Worm (Caenorhabditis elegans) whole organism, young adult: ENCODE measurements around the gene E04F6.4.

Experiments used
- B0336.3 ChIP-seq: fragments of 200-800 bp; sonication (Bioruptor generic); IDR thresholded peaks from 2 replicates; pipeline ENCODE4 v1.3.6; 2022; ENCODE audit warnings: missing genetic modification characterization, missing compliant biosample characterization
- D2030.7 ChIP-seq: fragments of 200-800 bp; sonication (Bioruptor generic); IDR thresholded peaks from 2 replicates; pipeline ENCODE4 v1.3.6; 2022; ENCODE audit warnings: missing genetic modification reagents, missing genetic modification characterization, missing compliant biosample characterization
- F22D6.2 ChIP-seq: sonication (generic microtip); optimal IDR thresholded peaks from 2 replicates; lab custom pipeline; 2016; ENCODE audit warnings: mild to moderate bottlenecking, missing genetic modification characterization, missing compliant biosample characterization
- F33H1.4 ChIP-seq: fragments of 200-800 bp; sonication (Bioruptor generic); IDR thresholded peaks from 2 replicates; pipeline ENCODE4 v1.3.6; 2022; ENCODE audit warnings: missing genetic modification reagents, missing genetic modification characterization, missing compliant biosample characterization
- F49E8.2 ChIP-seq: sonication (generic microtip); optimal IDR thresholded peaks from 3 replicates; lab custom pipeline; 2017; ENCODE audit warnings: missing genetic modification characterization, mild to moderate bottlenecking, missing compliant biosample characterization, antibody characterized with exemption, moderate library complexity; ENCODE audit not compliant: insufficient read depth
- F55B11.4 ChIP-seq: sonication (generic microtip); optimal IDR thresholded peaks from 2 replicates; lab custom pipeline; 2016; ENCODE audit warnings: missing compliant biosample characterization, missing genetic modification characterization, borderline replicate concordance; ENCODE audit not compliant: insufficient read depth
- Y56A3A.18 ChIP-seq: fragments of 200-800 bp; sonication (Bioruptor generic); IDR thresholded peaks from 2 replicates; pipeline ENCODE4 v1.3.6; 2022; ENCODE audit warnings: missing genetic modification reagents, missing genetic modification characterization, missing compliant biosample characterization
- Y95B8A.8 ChIP-seq: fragments of 200-800 bp; sonication (Bioruptor generic); IDR thresholded peaks from 2 replicates; pipeline ENCODE4 v1.3.6; 2022; ENCODE audit warnings: missing genetic modification reagents, missing genetic modification characterization, missing compliant biosample characterization
- ZK185.1 ChIP-seq: sonication (generic microtip); optimal IDR thresholded peaks from 2 replicates; lab custom pipeline; 2016; ENCODE audit warnings: mild to moderate bottlenecking, missing genetic modification characterization, missing compliant biosample characterization; ENCODE audit not compliant: poor library complexity, severe bottlenecking
- aptf-3 ChIP-seq: fragments of 200-800 bp; sonication (Bioruptor generic); IDR thresholded peaks from 2 replicates; pipeline ENCODE4 v1.3.6; 2022; ENCODE audit warnings: missing genetic modification characterization, missing compliant biosample characterization
- athp-1 ChIP-seq: sonication (generic microtip); optimal IDR thresholded peaks from 2 replicates; lab custom pipeline; 2017; ENCODE audit warnings: mild to moderate bottlenecking, missing genetic modification characterization, missing compliant biosample characterization
- ceh-100 ChIP-seq: fragments of 200-800 bp; sonication (Bioruptor generic); IDR thresholded peaks from 2 replicates; pipeline ENCODE4 v1.3.6; 2022; ENCODE audit warnings: missing genetic modification reagents, missing genetic modification characterization, missing compliant biosample characterization
- ceh-40 ChIP-seq: fragments of 200-800 bp; sonication (Bioruptor generic); IDR thresholded peaks from 2 replicates; pipeline ENCODE4 v1.3.6; 2022; ENCODE audit warnings: missing genetic modification characterization, missing compliant biosample characterization
- chd-7 ChIP-seq: sonication (generic microtip); optimal IDR thresholded peaks from 2 replicates; lab custom pipeline; 2016; ENCODE audit warnings: mild to moderate bottlenecking, missing genetic modification characterization, moderate library complexity, missing compliant biosample characterization
- die-1 ChIP-seq: sonication (generic microtip); optimal IDR thresholded peaks from 2 replicates; lab custom pipeline; 2016; ENCODE audit warnings: missing genotype, mild to moderate bottlenecking, missing genetic modification characterization, missing compliant biosample characterization
- efl-1 ChIP-seq: fragments of 150-350 bp; optimal IDR thresholded peaks from 2 replicates; lab custom pipeline; 2014; ENCODE audit warnings: missing biosample characterization, missing genetic modification reagents, missing genetic modification characterization
- egl-18 ChIP-seq: fragments of 200-800 bp; sonication (Bioruptor generic); IDR thresholded peaks from 2 replicates; pipeline ENCODE4 v1.3.6; 2022; ENCODE audit warnings: missing genetic modification reagents, missing genetic modification characterization, missing compliant biosample characterization
- ekl-4 ChIP-seq: fragments of 200-800 bp; sonication (Bioruptor generic); IDR thresholded peaks from 2 replicates; pipeline ENCODE4 v1.3.6; 2022; ENCODE audit warnings: missing genetic modification reagents, missing genetic modification characterization, missing compliant biosample characterization
- hlh-12 ChIP-seq: sonication (generic microtip); optimal IDR thresholded peaks from 2 replicates; lab custom pipeline; 2016; ENCODE audit warnings: missing genetic modification characterization, missing compliant biosample characterization
- hrde-1 ChIP-seq: sonication (generic microtip); optimal IDR thresholded peaks from 2 replicates; lab custom pipeline; 2016; ENCODE audit warnings: missing genetic modification characterization, mild to moderate bottlenecking, missing compliant biosample characterization, moderate library complexity, missing genotype, missing genetic modification reagents, borderline replicate concordance
- lag-1 ChIP-seq: fragments of 200-800 bp; sonication (Bioruptor generic); IDR thresholded peaks from 2 replicates; pipeline ENCODE4 v1.3.6; 2022; ENCODE audit warnings: missing genetic modification reagents, missing genetic modification characterization, missing compliant biosample characterization
- let-526 ChIP-seq: fragments of 200-800 bp; sonication (Bioruptor generic); IDR thresholded peaks from 2 replicates; pipeline ENCODE4 v1.3.6; 2022; ENCODE audit warnings: missing genetic modification reagents, missing genetic modification characterization, missing compliant biosample characterization
- let-607 ChIP-seq, 2 experiments: fragments of 200-800 bp in 1 of 2; sonication (Bioruptor generic) in 1 of 2; sonication (generic microtip) in 1 of 2; optimal IDR thresholded peaks; 2 replicates each; lab custom pipeline; 2016 to 2018; ENCODE audit warnings: mild to moderate bottlenecking in 2 of 2, missing compliant biosample characterization in 2 of 2, missing genetic modification characterization in 2 of 2, moderate library complexity in 2 of 2, missing genotype in 1 of 2
- lin-35 ChIP-seq, 3 experiments: fragments of 150-350 bp in 2 of 3; sonication (generic microtip) in 1 of 3; optimal IDR thresholded peaks; 2 replicates each; lab custom pipeline; 2014 to 2018; ENCODE audit warnings: missing biosample characterization in 3 of 3, missing genetic modification characterization in 3 of 3, missing genetic modification reagents in 3 of 3
- lin-54 ChIP-seq: fragments of 200-800 bp; sonication (Bioruptor generic); optimal IDR thresholded peaks from 2 replicates; lab custom pipeline; 2018; ENCODE audit warnings: mild to moderate bottlenecking, missing genetic modification characterization, missing compliant biosample characterization
- madf-6 ChIP-seq: fragments of 200-800 bp; sonication (Bioruptor generic); IDR thresholded peaks from 2 replicates; pipeline ENCODE4 v1.3.6; 2022; ENCODE audit warnings: missing genetic modification reagents, missing genetic modification characterization, missing compliant biosample characterization
- madf-8 ChIP-seq: fragments of 200-800 bp; sonication (Bioruptor generic); conservative IDR thresholded peaks from 2 replicates; pipeline ENCODE4 v1.3.6; 2022; ENCODE audit warnings: missing genetic modification reagents, missing genetic modification characterization, missing compliant biosample characterization
- mxl-1 ChIP-seq: sonication (generic microtip); optimal IDR thresholded peaks from 2 replicates; lab custom pipeline; 2016; ENCODE audit warnings: missing genetic modification characterization, missing compliant biosample characterization
- nfyb-1 ChIP-seq: fragments of 200-800 bp; sonication (Bioruptor generic); IDR thresholded peaks from 2 replicates; pipeline ENCODE4 v1.3.6; 2022; ENCODE audit warnings: missing genetic modification reagents, missing genetic modification characterization, missing compliant biosample characterization
- nhr-120 ChIP-seq: fragments of 200-800 bp; sonication (Bioruptor generic); IDR thresholded peaks from 2 replicates; pipeline ENCODE4 v1.3.6; 2022; ENCODE audit warnings: missing genetic modification characterization, missing compliant biosample characterization
- nhr-90 ChIP-seq: sonication (generic microtip); optimal IDR thresholded peaks from 2 replicates; lab custom pipeline; 2016; ENCODE audit warnings: missing genotype, mild to moderate bottlenecking, missing genetic modification characterization, missing compliant biosample characterization
- ztf-18 ChIP-seq: sonication (generic microtip); optimal IDR thresholded peaks from 2 replicates; lab custom pipeline; 2016; ENCODE audit warnings: missing genotype, mild to moderate bottlenecking, missing genetic modification characterization, missing compliant biosample characterization
- ztf-26 ChIP-seq: sonication (generic microtip); optimal IDR thresholded peaks from 2 replicates; lab custom pipeline; 2017; ENCODE audit warnings: missing genetic modification characterization, missing compliant biosample characterization
- ztf-6 ChIP-seq: fragments of 200-800 bp; sonication (Bioruptor generic); IDR thresholded peaks from 2 replicates; pipeline ENCODE4 v1.3.6; 2022; ENCODE audit warnings: missing genetic modification reagents, missing genetic modification characterization, missing compliant biosample characterization

Gene E04F6.4

ce11 chrII:7200051-7200599, 10.9 kb downstream of the E04F6.4 start, which contains the start of gene pcrg-1 (continued):
- TF ChIP-seq let-607 (tag; optimal IDR thresholded peaks at IDR 0.05; lab: Kevin White, UChicago): peak; percentile 40 to 43
- TF ChIP-seq ceh-40 (GFP tag; lab: Robert Waterston, UW): peak; percentile 86
- TF ChIP-seq mxl-1 (tag; lab: Kevin White, UChicago): peak; percentile 80
- peak; percentile 78 for TF ChIP-seq D2030.7 (GFP tag; lab: Robert Waterston, UW)
- TF ChIP-seq ztf-6 (GFP tag; lab: Robert Waterston, UW): peak; percentile 47; the same call in 1 of the 2 replicates
- no peak for TF ChIP-seq F55B11.4 (tag; lab: Kevin White, UChicago)
- peak; percentile 64; the same call in 1 of the 2 replicates for TF ChIP-seq egl-18

- no peak for TF ChIP-seq let-526
- no peak for TF ChIP-seq lag-1 (GFP tag; lab: Robert Waterston, UW)
- no peak for TF ChIP-seq ceh-40 (GFP tag; lab: Robert Waterston, UW)
- no peak for TF ChIP-seq chd-7 (tag; lab: Kevin White, UChicago)
- no peak for TF ChIP-seq F49E8.2 (tag; lab: Kevin White, UChicago)
- TF ChIP-seq Y56A3A.18 (GFP tag; lab: Robert Waterston, UW): no peak
- TF ChIP-seq lin-54 (GFP tag; lab: Kevin White, UChicago): no peak
- no peak for TF ChIP-seq ztf-18 (tag; lab: Kevin White, UChicago)
- TF ChIP-seq athp-1: no peak
- TF ChIP-seq hlh-12: no peak
- TF ChIP-seq efl-1 (GFP tag; lab: Kevin White, UChicago): no peak
- TF ChIP-seq F22D6.2: no peak
Measured at ce11 chrII:7203110-7203509, 13.9 kb downstream of the E04F6.4 start, which contains the start of gene srd-56. Gene srd-56 (minus strand): TSS chrII:7203210.

ce11 chrII:7204951-7205350, 15.7 kb downstream of the E04F6.4 start, which contains the start of gene srd-58:
Gene srd-58 (minus strand): TSS chrII:7205051.
- TF ChIP-seq hlh-12 (no peak), madf-6 (GFP tag; lab: Robert Waterston, UW) (no peak), nhr-120 (no peak), F33H1.4 (GFP tag; lab: Robert Waterston, UW) (no peak), Y95B8A.8 (GFP tag; lab: Robert Waterston, UW) (no peak), nfyb-1 (GFP tag; lab: Robert Waterston, UW) (no peak), hrde-1 (tag; lab: Kevin White, UChicago) (no peak), F49E8.2 (tag; lab: Kevin White, UChicago) (no peak), ceh-100 (GFP tag; lab: Robert Waterston, UW) (no peak), ZK185.1 (tag; lab: Kevin White, UChicago) (no peak), D2030.7 (GFP tag; lab: Robert Waterston, UW) (no peak), ekl-4 (no peak), die-1 (tag; lab: Kevin White, UChicago) (no peak), B0336.3 (GFP tag; lab: Robert Waterston, UW) (no peak), lin-35 (GFP tag; optimal IDR thresholded peaks at IDR 0.05; lab: Kevin White, UChicago) (no peak), F22D6.2 (no peak), ztf-26 (tag; lab: Kevin White, UChicago) (no peak)

DNA sequence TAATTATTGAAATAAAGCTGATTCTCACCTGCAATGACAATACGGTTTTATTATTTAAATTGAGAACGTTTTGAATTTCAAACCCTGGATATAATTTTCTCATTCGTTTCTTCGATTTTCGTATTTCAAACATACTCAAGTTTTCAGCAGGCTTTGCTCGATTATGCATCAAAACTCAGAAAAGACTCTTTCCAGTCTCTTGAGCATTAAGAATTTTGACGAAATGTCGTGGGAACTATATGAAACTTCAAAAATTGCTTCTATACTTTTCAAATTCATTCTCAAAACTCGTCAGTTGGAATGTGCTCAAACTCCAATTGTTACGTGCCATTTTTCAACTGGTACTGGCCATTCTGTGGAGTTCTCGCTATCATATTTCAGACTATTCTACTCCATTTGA, 16.2 kb downstream of the E04F6.4 start, which contains the start of gene srd-59:
TSS of gene srd-59 (plus strand) at position 301 of the 400 bp plus-strand sequence.
- TF ChIP-seq aptf-3 (GFP tag; lab: Robert Waterston, UW) (no peak), nhr-90 (no peak), madf-8 (no peak)
